Worm (Caenorhabditis elegans): Measurements from ENCODE around the gene nhr-172.

The nhr-172 gene

DNA sequence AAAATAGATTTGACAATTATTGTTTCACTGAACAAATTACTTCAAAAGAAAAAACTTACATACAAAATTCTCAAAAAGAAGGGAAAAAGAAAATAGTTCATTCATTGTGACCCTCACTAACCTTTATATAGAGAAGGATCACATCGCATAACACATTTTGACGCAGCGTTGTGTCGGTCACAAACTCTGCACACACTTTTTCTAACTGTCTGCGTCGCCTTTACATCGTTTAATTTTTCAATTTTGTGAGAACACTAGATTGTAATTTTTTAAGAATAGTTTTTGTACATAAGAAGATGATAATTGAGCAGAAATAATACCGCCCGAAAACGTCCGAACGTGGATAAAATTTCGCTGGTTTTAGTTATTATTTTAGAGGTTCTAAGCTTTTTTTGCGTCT is 27.8 kb upstream of the nhr-172 start, which contains the start of gene C18B10.6:
Gene C18B10.6, minus strand, starts transcription at position 101 of the 400 bp plus-strand sequence.
- TF ChIP-seq tra-4 (tag; optimal IDR thresholded peaks at IDR 0.05) = no peak
- TF ChIP-seq B0310.2 (tag; optimal IDR thresholded peaks at IDR 0.05) = no peak
- TF ChIP-seq ama-1 (optimal IDR thresholded peaks at IDR 0.05) = no peak
- no peak for TF ChIP-seq pes-1 (GFP tag; IDR thresholded peaks at IDR 0.05)
- TF ChIP-seq ceh-36 (tag; optimal IDR thresholded peaks at IDR 0.05) = no peak
- no peak for TF ChIP-seq aly-1 (tag; optimal IDR thresholded peaks at IDR 0.05)
- TF ChIP-seq hmbx-1 (tag; optimal IDR thresholded peaks at IDR 0.05) = no peak
- TF ChIP-seq F13C5.2 (tag; optimal IDR thresholded peaks at IDR 0.05) = no peak
- TF ChIP-seq sea-1 (GFP tag; conservative IDR thresholded peaks at IDR 0.05) = no peak
- no peak for TF ChIP-seq hmg-4 (GFP tag; optimal IDR thresholded peaks at IDR 0.05)
- no peak for TF ChIP-seq tbx-37 (GFP tag; conservative IDR thresholded peaks at IDR 0.05)
- TF ChIP-seq hnd-1 (tag; optimal IDR thresholded peaks at IDR 0.05) = no peak
- TF ChIP-seq ets-7 (tag; optimal IDR thresholded peaks at IDR 0.05) = no peak
- no peak for TF ChIP-seq ceh-13 (GFP tag; optimal IDR thresholded peaks at IDR 0.05)
- TF ChIP-seq tbx-11 (GFP tag; IDR thresholded peaks at IDR 0.05) = no peak
- TF ChIP-seq flt-1 (GFP tag; IDR thresholded peaks at IDR 0.05) = no peak
- no peak for TF ChIP-seq scrt-1 (GFP tag; IDR thresholded peaks at IDR 0.05)

DNA sequence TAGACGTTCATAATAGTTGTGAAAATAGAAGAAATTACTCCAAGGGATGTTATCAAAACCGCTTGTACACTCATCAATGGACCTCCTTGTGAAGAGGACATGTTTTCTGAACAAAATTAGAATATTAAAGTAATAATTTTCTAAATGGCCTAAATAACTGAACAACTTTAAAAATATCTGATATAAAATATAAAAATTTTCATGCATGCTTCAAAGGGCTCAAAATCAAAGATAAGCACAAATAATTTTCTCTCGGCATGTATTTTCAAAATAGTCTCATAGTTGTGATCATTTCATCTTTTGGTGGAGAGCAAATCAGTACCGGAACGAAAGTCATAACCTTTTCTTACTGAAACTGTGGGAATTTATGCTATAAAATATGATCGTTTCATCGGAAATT is 23.8 kb upstream of the nhr-172 start, which contains the start of gene srbc-8:
Gene srbc-8, minus strand, starts transcription at position 101 of the 400 bp plus-strand sequence.
- TF ChIP-seq F13C5.2 (tag; optimal IDR thresholded peaks at IDR 0.05) (no peak), B0310.2 (tag; optimal IDR thresholded peaks at IDR 0.05) (no peak), sea-1 (GFP tag; conservative IDR thresholded peaks at IDR 0.05) (no peak), ets-7 (tag; optimal IDR thresholded peaks at IDR 0.05) (no peak), hnd-1 (tag; optimal IDR thresholded peaks at IDR 0.05) (no peak)

DNA sequence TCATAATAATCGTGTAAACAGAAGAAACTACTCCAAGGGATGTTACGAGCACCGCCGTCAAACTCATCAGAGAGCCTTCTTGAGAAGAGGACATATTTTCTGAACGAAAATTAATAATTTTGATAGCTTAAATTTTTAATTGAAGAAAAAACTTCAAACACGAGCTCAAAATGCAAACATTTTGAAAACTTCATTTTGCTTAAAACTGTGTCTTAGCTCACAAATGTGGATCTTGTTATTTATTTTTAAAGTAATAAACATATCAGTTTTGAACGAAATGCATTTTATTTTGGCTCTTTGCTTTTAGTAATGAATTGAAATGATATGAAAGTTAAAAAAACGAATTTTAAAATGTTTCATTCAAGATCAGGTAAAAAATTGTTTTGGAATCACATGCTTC is 21.3 kb upstream of the nhr-172 start, which contains the start of gene srbc-7:
Gene srbc-7, minus strand, starts transcription at position 101 of the 400 bp plus-strand sequence.
- TF ChIP-seq ets-7 (tag; optimal IDR thresholded peaks at IDR 0.05) (no peak), B0310.2 (tag; optimal IDR thresholded peaks at IDR 0.05) (no peak), ama-1 (optimal IDR thresholded peaks at IDR 0.05) (no peak), hnd-1 (tag; optimal IDR thresholded peaks at IDR 0.05) (no peak), ceh-36 (tag; optimal IDR thresholded peaks at IDR 0.05) (no peak), flt-1 (GFP tag; IDR thresholded peaks at IDR 0.05) (no peak), F13C5.2 (tag; optimal IDR thresholded peaks at IDR 0.05) (no peak), scrt-1 (GFP tag; IDR thresholded peaks at IDR 0.05) (no peak), tbx-11 (GFP tag; IDR thresholded peaks at IDR 0.05) (no peak), hmg-4 (GFP tag; optimal IDR thresholded peaks at IDR 0.05) (no peak), tra-4 (tag; optimal IDR thresholded peaks at IDR 0.05) (no peak), aly-1 (tag; optimal IDR thresholded peaks at IDR 0.05) (no peak), pes-1 (GFP tag; IDR thresholded peaks at IDR 0.05) (no peak), sea-1 (GFP tag; conservative IDR thresholded peaks at IDR 0.05) (no peak), ceh-13 (GFP tag; optimal IDR thresholded peaks at IDR 0.05) (no peak), tbx-37 (GFP tag; conservative IDR thresholded peaks at IDR 0.05) (no peak), hmbx-1 (tag; optimal IDR thresholded peaks at IDR 0.05) (no peak)

DNA sequence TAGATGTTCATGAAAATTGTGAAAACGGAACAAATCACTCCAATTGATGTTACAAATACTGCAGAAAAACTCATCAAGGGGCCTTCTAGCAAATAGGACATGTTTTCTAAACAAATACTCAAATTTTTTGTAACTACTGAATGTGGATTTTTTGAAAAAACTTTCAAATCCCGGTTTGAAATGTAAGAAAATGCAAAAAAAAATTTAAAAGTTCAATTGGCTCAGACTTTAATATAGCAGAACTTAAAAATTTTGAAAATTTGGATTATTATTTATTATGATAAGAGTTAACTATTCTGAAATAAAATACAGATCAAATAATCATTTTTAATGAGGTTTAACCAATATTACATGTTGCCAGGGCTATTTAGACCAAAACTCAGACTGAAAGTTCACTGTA is 18.5 kb upstream of the nhr-172 start, which contains the start of gene srbc-9:
Gene srbc-9, minus strand, starts transcription at position 101 of the 400 bp plus-strand sequence.
- TF ChIP-seq aly-1 (tag; optimal IDR thresholded peaks at IDR 0.05) = no peak
- no peak for TF ChIP-seq hmg-4 (GFP tag; optimal IDR thresholded peaks at IDR 0.05)
- no peak for TF ChIP-seq pes-1 (GFP tag; IDR thresholded peaks at IDR 0.05)
- no peak for TF ChIP-seq tbx-37 (GFP tag; conservative IDR thresholded peaks at IDR 0.05)

DNA sequence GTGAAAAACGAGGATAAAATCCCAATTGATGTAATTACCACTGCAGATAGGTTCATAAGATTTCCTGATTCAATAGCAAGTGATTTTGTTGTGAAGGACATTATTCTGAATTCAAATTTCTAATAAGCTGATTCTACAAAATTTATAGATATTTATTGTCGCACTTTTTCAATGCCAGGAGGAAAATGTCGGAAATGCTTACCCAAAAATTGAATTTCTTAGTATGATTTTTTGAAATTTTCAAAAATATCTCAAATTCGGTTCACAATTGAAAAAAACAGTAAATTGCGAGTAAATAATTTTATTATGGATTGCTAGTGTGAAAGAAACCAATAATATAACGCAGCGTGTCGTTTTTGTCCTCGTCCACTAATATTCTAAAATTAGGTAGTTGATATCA is 15.9 kb upstream of the nhr-172 start, which contains the start of gene srbc-10:
Gene srbc-10, minus strand, starts transcription at position 101 of the 400 bp plus-strand sequence.
- no peak for TF ChIP-seq ceh-36 (tag; optimal IDR thresholded peaks at IDR 0.05)
- no peak for TF ChIP-seq flt-1 (GFP tag; IDR thresholded peaks at IDR 0.05)
- TF ChIP-seq ceh-13 (GFP tag; optimal IDR thresholded peaks at IDR 0.05) = no peak
- TF ChIP-seq tbx-11 (GFP tag; IDR thresholded peaks at IDR 0.05) = no peak
- TF ChIP-seq B0310.2 (tag; optimal IDR thresholded peaks at IDR 0.05) = no peak
- TF ChIP-seq pes-1 (GFP tag; IDR thresholded peaks at IDR 0.05) = no peak

DNA sequence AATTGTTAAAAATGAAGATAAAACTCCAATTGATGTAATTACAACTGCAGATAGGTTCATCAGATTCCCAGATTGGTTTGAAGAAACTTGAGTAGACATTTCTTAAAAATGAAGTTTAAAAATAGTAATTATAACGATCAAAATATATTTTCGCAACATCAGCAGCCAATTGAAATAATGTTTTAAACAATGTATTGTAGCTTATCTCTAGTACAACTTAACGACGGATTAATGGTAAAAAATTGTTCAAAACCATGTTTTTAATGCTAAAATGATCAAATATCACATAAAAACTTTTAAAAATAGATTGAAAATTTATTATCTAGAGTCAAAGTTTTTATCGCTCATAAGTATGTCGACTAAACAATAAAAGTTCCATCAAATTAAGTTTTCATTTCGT is 13.6 kb upstream of the nhr-172 start, which contains the start of gene srbc-11:
Gene srbc-11, minus strand, starts transcription at position 101 of the 400 bp plus-strand sequence.
- no peak for TF ChIP-seq flt-1 (GFP tag; IDR thresholded peaks at IDR 0.05)
- TF ChIP-seq B0310.2 (tag; optimal IDR thresholded peaks at IDR 0.05) = no peak
- TF ChIP-seq tbx-37 (GFP tag; conservative IDR thresholded peaks at IDR 0.05) = no peak
- no peak for TF ChIP-seq ceh-36 (tag; optimal IDR thresholded peaks at IDR 0.05)
- no peak for TF ChIP-seq tra-4 (tag; optimal IDR thresholded peaks at IDR 0.05)

DNA sequence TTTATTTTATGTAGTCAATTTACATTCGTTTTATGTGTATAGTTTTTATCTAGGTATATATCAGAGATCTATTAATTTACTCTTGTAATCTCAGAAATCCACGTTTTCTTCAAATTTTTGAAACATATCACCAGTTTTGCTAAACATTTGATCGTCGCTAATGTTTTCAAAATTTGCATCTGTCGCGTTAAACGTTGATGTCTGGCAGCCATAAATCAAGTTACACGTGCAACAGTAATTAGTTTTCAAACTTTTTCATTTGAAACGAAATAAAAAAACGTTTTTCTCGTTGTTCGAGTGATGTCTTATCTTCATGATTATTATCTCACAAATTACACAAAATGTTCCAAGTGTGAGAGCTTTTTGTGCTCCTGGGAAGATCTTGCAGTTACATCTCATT is 11.4 kb upstream of the nhr-172 start, which contains the start of gene srh-79:
Gene srh-79, plus strand, starts transcription at position 301 of the 400 bp plus-strand sequence.
- TF ChIP-seq F13C5.2 (tag; optimal IDR thresholded peaks at IDR 0.05) (no peak), hnd-1 (tag; optimal IDR thresholded peaks at IDR 0.05) (no peak)

DNA sequence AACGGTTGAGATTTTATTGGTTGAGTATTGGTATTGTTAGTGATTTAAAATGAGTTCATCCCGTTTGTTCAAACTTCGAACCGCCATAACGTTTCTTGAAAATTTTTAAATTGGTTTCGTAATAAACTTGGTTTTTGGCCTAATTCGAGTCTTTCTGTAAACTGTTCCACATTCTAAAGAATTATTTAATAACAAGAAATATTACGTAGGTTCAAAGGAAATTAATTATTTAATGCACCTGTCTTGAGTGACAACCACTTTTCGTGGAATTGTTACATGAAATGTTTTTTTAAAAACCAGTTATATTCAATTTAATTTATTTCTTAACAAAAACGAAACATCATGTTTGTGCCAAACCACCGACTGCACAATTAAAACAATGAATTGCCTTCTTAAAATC is 7.6 kb upstream of the nhr-172 start:
- TF ChIP-seq ceh-36 (tag; optimal IDR thresholded peaks at IDR 0.05) = no peak
- no peak for TF ChIP-seq F13C5.2 (tag; optimal IDR thresholded peaks at IDR 0.05)
- no peak for TF ChIP-seq tbx-37 (GFP tag; conservative IDR thresholded peaks at IDR 0.05)
- TF ChIP-seq ceh-13 (GFP tag; optimal IDR thresholded peaks at IDR 0.05) = no peak
- TF ChIP-seq B0310.2 (tag; optimal IDR thresholded peaks at IDR 0.05) = no peak
- no peak for TF ChIP-seq aly-1 (tag; optimal IDR thresholded peaks at IDR 0.05)
- TF ChIP-seq tra-4 (tag; optimal IDR thresholded peaks at IDR 0.05) = no peak

DNA sequence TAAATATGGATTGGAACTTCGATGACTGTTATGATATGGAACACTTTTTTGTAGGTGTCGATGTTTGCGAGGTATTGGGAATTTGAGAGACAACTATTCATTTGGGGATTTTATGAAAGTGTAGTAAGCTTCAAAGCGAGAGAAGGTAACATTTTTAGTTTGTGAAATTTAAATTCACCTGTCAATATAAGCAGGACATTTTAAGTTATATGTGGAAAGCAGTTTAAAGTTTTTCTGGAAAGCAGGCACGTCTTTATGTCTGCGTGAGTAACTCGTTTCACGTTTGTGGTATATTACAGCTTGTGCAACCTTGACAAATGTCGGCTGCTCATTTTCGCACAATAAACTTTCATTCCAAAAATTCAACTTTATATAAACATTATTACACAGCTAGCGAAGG is 4.5 kb upstream of the nhr-172 start, which contains the start of gene srh-229:
Gene srh-229, minus strand, starts transcription at position 101 of the 400 bp plus-strand sequence.
- no peak for TF ChIP-seq scrt-1 (GFP tag; IDR thresholded peaks at IDR 0.05)
- TF ChIP-seq ama-1 (optimal IDR thresholded peaks at IDR 0.05) = no peak
- TF ChIP-seq aly-1 (tag; optimal IDR thresholded peaks at IDR 0.05) = no peak
- no peak for TF ChIP-seq tbx-11 (GFP tag; IDR thresholded peaks at IDR 0.05)
- TF ChIP-seq ceh-36 (tag; optimal IDR thresholded peaks at IDR 0.05) = no peak
